Fruit fly (Drosophila melanogaster): Measurements from ENCODE around the gene CG32815.

CG32815 gene

DNA sequence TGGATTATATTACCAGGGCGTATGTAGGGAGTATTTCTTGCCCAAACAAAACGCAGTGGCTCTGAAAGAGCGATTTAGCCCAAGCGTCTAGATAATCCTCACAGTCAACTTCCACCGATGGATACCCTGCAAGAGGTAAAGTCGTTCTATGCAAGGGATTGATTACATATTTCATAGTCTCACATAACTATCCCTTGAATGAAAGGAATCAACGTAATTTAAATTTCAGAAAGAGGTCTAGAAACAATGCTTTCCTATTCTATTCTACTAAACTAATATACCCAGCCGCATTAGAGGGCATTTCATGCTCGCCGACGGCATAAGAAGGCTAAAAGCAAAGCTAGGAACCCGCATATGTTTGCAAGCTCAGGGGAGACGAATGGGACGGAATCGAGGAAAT lies 34.6 kb downstream of the CG32815 start (continued):
- TF ChIP-seq Gug (GFP tag; IDR thresholded peaks at IDR 0.05) (peak; percentile 6; the same call in 1 of the 4 replicates), CG11456 (GFP tag; IDR thresholded peaks at IDR 0.05) (0 out of 3 replicates have a peak, but pooled peaks have one; percentile 53), ind (GFP tag; optimal IDR thresholded peaks at IDR 0.05) (peak; percentile 21), CG18599 (GFP tag; optimal IDR thresholded peaks at IDR 0.05) (peak; percentile 84), ato (GFP tag; IDR thresholded peaks at IDR 0.05; ENCODE audit: partially characterized antibody) (no peak), CG31388 (GFP tag; optimal IDR thresholded peaks at IDR 0.05) (no peak), pan (optimal IDR thresholded peaks at IDR 0.05) (no peak), pan (GFP tag; optimal IDR thresholded peaks at IDR 0.05 in 1 of 2, IDR thresholded peaks at IDR 0.05 in 1 of 2) (peak in 1 of 2 experiments; percentile 33), CG10366 (GFP tag; IDR thresholded peaks at IDR 0.05) (peak; percentile 12; the same call in 1 of the 2 replicates), Ptx1 (GFP tag; IDR thresholded peaks at IDR 0.05) (peak; percentile 57), HLH3B (GFP tag; IDR thresholded peaks at IDR 0.05) (peak; percentile 59), Mes4 (GFP tag; optimal IDR thresholded peaks at IDR 0.05) (no peak), Pdp1 (GFP tag; optimal IDR thresholded peaks at IDR 0.05) (peak in 1 of 2 experiments; percentile 6), Ada2b (GFP tag; IDR thresholded peaks at IDR 0.05) (peak; percentile 47; the same call in 1 of the 2 replicates), CG12769 (tag; optimal IDR thresholded peaks at IDR 0.05) (peak; percentile 66), NfI (GFP tag; optimal IDR thresholded peaks at IDR 0.05) (peak; percentile 26), Fer1 (GFP tag; optimal IDR thresholded peaks at IDR 0.05) (peak; percentile 64), CG15269 (tag; optimal IDR thresholded peaks at IDR 0.05) (peak; percentile 63), Neu2 (GFP tag; optimal IDR thresholded peaks at IDR 0.05; ENCODE audit: borderline replicate concordance) (no peak), CG31441 (GFP tag; IDR thresholded peaks at IDR 0.05) (peak; percentile 39; the same call in 1 of the 2 replicates), CG7556 (GFP tag; optimal IDR thresholded peaks at IDR 0.05) (peak; percentile 41), shn (GFP tag; optimal IDR thresholded peaks at IDR 0.05) (no peak), eyg (GFP tag; optimal IDR thresholded peaks at IDR 0.05) (no peak), ranshi (GFP tag; IDR thresholded peaks at IDR 0.05) (peak; percentile 33; the same call in 1 of the 2 replicates), tap (tag; optimal IDR thresholded peaks at IDR 0.05) (no peak), Meics (GFP tag; optimal IDR thresholded peaks at IDR 0.05) (peak; percentile 59), tio (GFP tag; optimal IDR thresholded peaks at IDR 0.05) (no peak), bcd (GFP tag; optimal IDR thresholded peaks at IDR 0.05) (peak; percentile 32), Rfx (GFP tag; IDR thresholded peaks at IDR 0.05) (peak; percentile 54), mam (GFP tag; optimal IDR thresholded peaks at IDR 0.05) (peak; percentile 30), CG14965 (GFP tag; optimal IDR thresholded peaks at IDR 0.05; ENCODE audit: borderline replicate concordance) (no peak), CG14441 (GFP tag; IDR thresholded peaks at IDR 0.05) (peak; percentile 48; the same call in 1 of the 2 replicates), CG12659 (GFP tag; optimal IDR thresholded peaks at IDR 0.05) (peak; percentile 34), CG13894 (tag; optimal IDR thresholded peaks at IDR 0.05) (peak; percentile 51), onecut (GFP tag; IDR thresholded peaks at IDR 0.05) (no peak), Dek (tag; optimal IDR thresholded peaks at IDR 0.05) (peak; percentile 17), CG2120 (GFP tag; optimal IDR thresholded peaks at IDR 0.05) (peak; percentile 67), CG6683 (GFP tag; optimal IDR thresholded peaks at IDR 0.05) (peak; percentile 6), CG12104 (GFP tag; optimal IDR thresholded peaks at IDR 0.05) (no peak), nmo (GFP tag; optimal IDR thresholded peaks at IDR 0.05) (peak; percentile 9), D19A (tag; optimal IDR thresholded peaks at IDR 0.05) (peak; percentile 37), Usf (GFP tag; optimal IDR thresholded peaks at IDR 0.05) (no peak), CG2712 (tag; optimal IDR thresholded peaks at IDR 0.05) (peak; percentile 27), CG10209 (GFP tag; optimal IDR thresholded peaks at IDR 0.05) (peak; percentile 23), CG11247 (GFP tag; IDR thresholded peaks at IDR 0.05) (0 out of 2 replicates have a peak, but pooled peaks have one; percentile 20), mld (GFP tag; IDR thresholded peaks at IDR 0.05; ENCODE audit: partially characterized antibody) (no peak), prd (optimal IDR thresholded peaks at IDR 0.05) (no peak), prd (GFP tag; IDR thresholded peaks at IDR 0.05) (peak; percentile 52; the same call in 2 of the 3 replicates)
